Worm (Caenorhabditis elegans) whole organism, L2 larva: ENCODE data around the gene srw-20.

Source experiments
- R02D3.7 ChIP-seq: fragments of 150-350 bp; optimal IDR thresholded peaks from 2 replicates; lab custom pipeline; 2014; ENCODE audit warnings: missing biosample characterization, missing genetic modification characterization
- ZK546.5 ChIP-seq: sonication (generic microtip); optimal IDR thresholded peaks from 2 replicates; lab custom pipeline; 2017; ENCODE audit warnings: missing biosample characterization, missing genetic modification characterization
- alr-1 ChIP-seq: fragments of 150-350 bp; optimal IDR thresholded peaks from 2 replicates; lab custom pipeline; 2014; ENCODE audit warnings: missing biosample characterization, missing genetic modification characterization
- aly-2 ChIP-seq: fragments of 150-350 bp; optimal IDR thresholded peaks from 2 replicates; lab custom pipeline; 2014; ENCODE audit warnings: missing biosample characterization, missing genetic modification characterization
- ama-1 ChIP-seq: fragments of 150-350 bp; optimal IDR thresholded peaks from 2 replicates; lab custom pipeline; 2018; ENCODE audit warnings: inconsistent platforms
- ceh-16 ChIP-seq: fragments of 150-350 bp; optimal IDR thresholded peaks from 2 replicates; lab custom pipeline; 2014; ENCODE audit warnings: missing biosample characterization, missing genetic modification characterization
- egl-27 ChIP-seq: sonication (generic microtip); optimal IDR thresholded peaks from 3 replicates; lab custom pipeline; 2017; ENCODE audit warnings: missing biosample characterization, missing genetic modification reagents, missing genetic modification characterization
- elt-1 ChIP-seq: fragments of 150-350 bp; optimal IDR thresholded peaks from 2 replicates; lab custom pipeline; 2014; ENCODE audit warnings: missing biosample characterization, missing genetic modification characterization
- elt-3 ChIP-seq: sonication (generic microtip); optimal IDR thresholded peaks from 2 replicates; lab custom pipeline; 2017; ENCODE audit warnings: missing biosample characterization, missing genetic modification characterization
- fos-1 ChIP-seq: fragments of 150-350 bp; optimal IDR thresholded peaks from 2 replicates; lab custom pipeline; 2014; ENCODE audit warnings: missing biosample characterization, missing genetic modification characterization
- gmeb-1 ChIP-seq: fragments of 150-350 bp; optimal IDR thresholded peaks from 2 replicates; lab custom pipeline; 2014; ENCODE audit warnings: missing biosample characterization, missing genetic modification characterization
- lin-13 ChIP-seq: fragments of 150-350 bp; optimal IDR thresholded peaks from 2 replicates; lab custom pipeline; 2014; ENCODE audit warnings: missing biosample characterization, missing genetic modification reagents, missing genetic modification characterization
- lin-39 ChIP-seq: fragments of 150-350 bp; optimal IDR thresholded peaks from 2 replicates; lab custom pipeline; 2014; ENCODE audit warnings: missing biosample characterization, missing genetic modification reagents, missing genetic modification characterization
- mab-5 ChIP-seq: fragments of 150-350 bp; optimal IDR thresholded peaks from 2 replicates; lab custom pipeline; 2014; ENCODE audit warnings: missing biosample characterization, missing genetic modification characterization
- mbf-1 ChIP-seq: sonication (generic microtip); optimal IDR thresholded peaks from 2 replicates; lab custom pipeline; 2017; ENCODE audit warnings: missing biosample characterization, missing genetic modification characterization
- mdl-1 ChIP-seq, 2 experiments: fragments of 150-350 bp in 1 of 2; sonication (generic microtip) in 1 of 2; optimal IDR thresholded peaks; 2 replicates each; lab custom pipeline; 2017; ENCODE audit warnings: missing biosample characterization in 2 of 2, missing genetic modification characterization in 2 of 2
- nhr-10 ChIP-seq: sonication (generic microtip); optimal IDR thresholded peaks from 2 replicates; lab custom pipeline; 2017; ENCODE audit warnings: missing biosample characterization, missing genetic modification characterization
- nhr-11 ChIP-seq: fragments of 150-350 bp; optimal IDR thresholded peaks from 2 replicates; lab custom pipeline; 2014; ENCODE audit warnings: missing biosample characterization, missing genetic modification characterization
- nhr-12 ChIP-seq: fragments of 150-350 bp; optimal IDR thresholded peaks from 2 replicates; lab custom pipeline; 2014; ENCODE audit warnings: missing biosample characterization, missing genetic modification characterization
- nhr-129 ChIP-seq: fragments of 150-350 bp; optimal IDR thresholded peaks from 2 replicates; lab custom pipeline; 2014; ENCODE audit warnings: missing biosample characterization, missing genetic modification characterization
- nhr-21 ChIP-seq: fragments of 150-350 bp; optimal IDR thresholded peaks from 2 replicates; lab custom pipeline; 2014; ENCODE audit warnings: missing biosample characterization, missing genetic modification characterization
- nhr-23 ChIP-seq: fragments of 150-350 bp; optimal IDR thresholded peaks from 2 replicates; lab custom pipeline; 2014; ENCODE audit warnings: missing biosample characterization, missing genetic modification reagents, missing genetic modification characterization
- nhr-6 ChIP-seq: fragments of 150-350 bp; optimal IDR thresholded peaks from 2 replicates; lab custom pipeline; 2014; ENCODE audit warnings: missing biosample characterization, missing genetic modification characterization
- nhr-77 ChIP-seq: fragments of 150-350 bp; optimal IDR thresholded peaks from 2 replicates; lab custom pipeline; 2014; ENCODE audit warnings: missing biosample characterization, missing genetic modification characterization
- peb-1 ChIP-seq: fragments of 150-350 bp; optimal IDR thresholded peaks from 2 replicates; lab custom pipeline; 2014; ENCODE audit warnings: missing biosample characterization, missing genetic modification characterization
- sem-4 ChIP-seq: fragments of 150-350 bp; optimal IDR thresholded peaks from 2 replicates; lab custom pipeline; 2014; ENCODE audit warnings: missing biosample characterization, missing genetic modification reagents, missing genetic modification characterization
- skn-1 ChIP-seq: sonication (generic microtip); optimal IDR thresholded peaks from 2 replicates; lab custom pipeline; 2017; ENCODE audit warnings: missing biosample characterization, missing genetic modification characterization
- sma-3 ChIP-seq: sonication (generic microtip); optimal IDR thresholded peaks from 2 replicates; lab custom pipeline; 2016; ENCODE audit warnings: missing genetic modification reagents, missing genetic modification characterization, missing compliant biosample characterization
- sma-9 ChIP-seq, 2 experiments: fragments of 150-350 bp in 1 of 2; sonication (generic microtip) in 1 of 2; optimal IDR thresholded peaks; 2 replicates each; lab custom pipeline; 2014 to 2016; ENCODE audit warnings: missing genetic modification characterization in 2 of 2, mild to moderate bottlenecking in 1 of 2, missing biosample characterization in 1 of 2, missing compliant biosample characterization in 1 of 2, missing genetic modification reagents in 1 of 2, moderate library complexity in 1 of 2
- snpc-4 ChIP-seq: fragments of 150-350 bp; optimal IDR thresholded peaks from 2 replicates; lab custom pipeline; 2014; ENCODE audit warnings: missing biosample characterization, missing genetic modification characterization
- unc-39 ChIP-seq: fragments of 150-350 bp; optimal IDR thresholded peaks from 2 replicates; lab custom pipeline; 2014; ENCODE audit warnings: missing biosample characterization, missing genetic modification characterization
- unc-62 ChIP-seq: fragments of 150-350 bp; optimal IDR thresholded peaks from 2 replicates; lab custom pipeline; 2014; ENCODE audit warnings: missing biosample characterization, missing genetic modification reagents, missing genetic modification characterization
- ztf-11 ChIP-seq: sonication (generic microtip); optimal IDR thresholded peaks from 2 replicates; lab custom pipeline; 2017; ENCODE audit warnings: missing biosample characterization, missing genetic modification characterization

srw-20 gene

ce11 chrV:17071578-17071977 is 8.1 kb downstream of the srw-20 start, which contains the start of gene srbc-14:
srbc-14 (minus strand) TSS chrV:17071678.
- TF ChIP-seq peb-1 (tag; lab: Kevin White, UChicago) (no peak), lin-13 (no peak), nhr-11 (tag; lab: Kevin White, UChicago) (no peak), alr-1 (no peak), R02D3.7 (tag; lab: Kevin White, UChicago) (no peak), snpc-4 (no peak), sma-3 (GFP tag; lab: Kevin White, UChicago) (no peak), ZK546.5 (tag; lab: Kevin White, UChicago) (no peak), nhr-10 (tag; lab: Kevin White, UChicago) (no peak), sma-9 (GFP tag; optimal IDR thresholded peaks at IDR 0.05; lab: Kevin White, UChicago) (no peak), sma-9 (tag; optimal IDR thresholded peaks at IDR 0.05; lab: Kevin White, UChicago) (no peak)

- TF ChIP-seq unc-39 (tag; lab: Kevin White, UChicago), result no peak
- TF ChIP-seq nhr-12 (tag; lab: Kevin White, UChicago), result no peak
- no peak for TF ChIP-seq sma-3 (GFP tag; lab: Kevin White, UChicago)
- TF ChIP-seq nhr-23, result no peak
- no peak for TF ChIP-seq elt-3 (tag; lab: Kevin White, UChicago)
- no peak for TF ChIP-seq mdl-1 (tag; optimal IDR thresholded peaks at IDR 0.05; lab: Kevin White, UChicago)
- TF ChIP-seq gmeb-1 (tag; lab: Kevin White, UChicago), result no peak
- TF ChIP-seq, all 48 proteins: peak for 0
Measured at ce11 chrV:17068839-17069238, 10.9 kb downstream of the srw-20 start, which contains the start of gene T05E12.8. T05E12.8 (plus strand) TSS chrV:17069139.

DNA sequence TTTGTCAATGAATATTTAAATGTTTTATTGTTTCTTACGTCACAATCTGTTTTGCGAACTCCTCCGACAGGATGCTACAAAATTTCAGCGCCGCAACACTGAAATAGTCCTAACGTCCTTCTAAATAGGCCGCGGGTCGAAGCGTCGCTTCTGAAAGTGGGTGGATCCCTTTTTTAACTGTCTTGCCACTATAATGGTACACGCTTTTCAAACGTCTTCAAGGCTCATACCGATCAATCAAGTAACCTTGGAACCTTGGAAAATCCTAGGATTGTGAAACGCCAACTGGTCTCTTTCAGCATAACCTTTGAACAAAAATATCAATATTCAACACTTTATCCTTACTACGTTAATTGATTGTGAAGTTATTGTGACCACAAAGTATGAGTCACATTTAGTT is 13.1 kb downstream of the srw-20 start:
- no peak for TF ChIP-seq elt-3 (tag; lab: Kevin White, UChicago)
- no peak for TF ChIP-seq skn-1
- TF ChIP-seq nhr-6 (tag; lab: Kevin White, UChicago), result no peak
- no peak for TF ChIP-seq sma-3 (GFP tag; lab: Kevin White, UChicago)
- no peak for TF ChIP-seq nhr-21 (tag; lab: Kevin White, UChicago)
- TF ChIP-seq ama-1 (lab: Kevin White, UChicago), result no peak
- no peak for TF ChIP-seq elt-1 (tag; lab: Kevin White, UChicago)
- no peak for TF ChIP-seq egl-27 (tag; lab: Kevin White, UChicago)
- no peak for TF ChIP-seq unc-62
- TF ChIP-seq lin-13, result no peak

- TF ChIP-seq unc-62 (no peak), mbf-1 (tag; lab: Kevin White, UChicago) (no peak), elt-1 (tag; lab: Kevin White, UChicago) (no peak), ztf-11 (tag; lab: Kevin White, UChicago) (no peak), ZK546.5 (tag; lab: Kevin White, UChicago) (no peak), R02D3.7 (tag; lab: Kevin White, UChicago) (no peak), peb-1 (tag; lab: Kevin White, UChicago) (no peak), fos-1 (tag; lab: Kevin White, UChicago) (no peak), elt-3 (tag; lab: Kevin White, UChicago) (no peak), skn-1 (no peak), mdl-1 (tag; optimal IDR thresholded peaks at IDR 0.05; lab: Kevin White, UChicago) (no peak), ceh-16 (tag; lab: Kevin White, UChicago) (no peak), gmeb-1 (tag; lab: Kevin White, UChicago) (no peak), nhr-129 (tag; lab: Kevin White, UChicago) (no peak), sem-4 (tag; lab: Kevin White, UChicago) (no peak), nhr-12 (tag; lab: Kevin White, UChicago) (no peak), nhr-77 (tag; lab: Kevin White, UChicago) (no peak), mab-5 (tag; lab: Kevin White, UChicago) (no peak), nhr-10 (tag; lab: Kevin White, UChicago) (no peak), lin-39 (tag; lab: Kevin White, UChicago) (no peak)
Measured at ce11 chrV:17064676-17065075, 15.0 kb downstream of the srw-20 start, which contains the start of gene srh-255. srh-255 (plus strand) TSS chrV:17064976.

DNA sequence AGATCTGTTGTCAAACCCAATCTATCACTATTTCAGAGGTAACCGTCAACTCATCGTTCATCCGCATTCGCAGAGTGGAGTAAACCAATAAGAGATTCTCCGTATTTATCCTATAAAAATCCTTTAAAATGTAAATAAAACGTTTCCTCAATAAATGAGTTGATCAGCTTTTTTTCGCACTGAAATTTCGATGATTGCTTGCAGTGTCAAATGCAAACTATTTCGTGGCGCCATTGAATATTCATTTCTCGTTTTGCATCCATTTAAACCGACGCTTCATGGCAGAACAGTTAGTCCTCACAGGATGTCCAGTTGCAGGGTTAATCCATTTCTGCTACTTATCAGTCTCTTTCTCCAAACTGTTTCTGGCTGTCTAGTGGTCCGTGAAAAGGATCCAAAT is 18.1 kb downstream of the srw-20 start, which contains the start of gene F28B1.9:
Gene F28B1.9 (plus strand): TSS at position 301 of the 400 bp plus-strand sequence.
- TF ChIP-seq elt-1 (tag; lab: Kevin White, UChicago), result no peak
- TF ChIP-seq nhr-11 (tag; lab: Kevin White, UChicago), result no peak
- TF ChIP-seq nhr-21 (tag; lab: Kevin White, UChicago), result no peak
- no peak for TF ChIP-seq unc-62
- no peak for TF ChIP-seq mab-5 (tag; lab: Kevin White, UChicago)
- no peak for TF ChIP-seq aly-2 (tag; lab: Kevin White, UChicago)
- no peak for TF ChIP-seq R02D3.7 (tag; lab: Kevin White, UChicago)
